Fruit fly (Drosophila melanogaster) whole organism, adult: Measurements from ENCODE around the gene CG42324.
A peak's percentile ranks its signal among the peaks of the same experiment; 100 is the strongest.

Experiments
- CG14711 ChIP-seq: fragments of 200-800 bp; sonication (Bioruptor generic); optimal IDR thresholded peaks from 2 replicates; lab custom pipeline; 2018; ENCODE audit warnings: missing biosample characterization, mild to moderate bottlenecking, missing genetic modification characterization, moderate library complexity
- Clk ChIP-seq: fragments of 200-800 bp; sonication (Bioruptor generic); optimal IDR thresholded peaks from 2 replicates; lab custom pipeline; 2017; ENCODE audit warnings: missing biosample characterization, missing genetic modification characterization
- Hr96 ChIP-seq: fragments of 200-800 bp; sonication (Bioruptor generic); optimal IDR thresholded peaks from 2 replicates; lab custom pipeline; 2016; ENCODE audit warnings: missing biosample characterization, missing genetic modification characterization
- Mnt ChIP-seq: fragments of 200-800 bp; sonication (Bioruptor generic); optimal IDR thresholded peaks from 2 replicates; lab custom pipeline; 2016; ENCODE audit warnings: missing biosample characterization, mild to moderate bottlenecking, missing genetic modification characterization
- cic ChIP-seq: fragments of 200-800 bp; sonication (Bioruptor generic); optimal IDR thresholded peaks from 2 replicates; lab custom pipeline; 2017; ENCODE audit warnings: missing biosample characterization, mild to moderate bottlenecking, missing genetic modification characterization, moderate library complexity
- tj ChIP-seq: fragments of 200-800 bp; sonication (Bioruptor generic); optimal IDR thresholded peaks from 3 replicates; lab custom pipeline; 2017; ENCODE audit warnings: missing biosample characterization, mild to moderate bottlenecking, missing genetic modification characterization, moderate library complexity

DNA sequence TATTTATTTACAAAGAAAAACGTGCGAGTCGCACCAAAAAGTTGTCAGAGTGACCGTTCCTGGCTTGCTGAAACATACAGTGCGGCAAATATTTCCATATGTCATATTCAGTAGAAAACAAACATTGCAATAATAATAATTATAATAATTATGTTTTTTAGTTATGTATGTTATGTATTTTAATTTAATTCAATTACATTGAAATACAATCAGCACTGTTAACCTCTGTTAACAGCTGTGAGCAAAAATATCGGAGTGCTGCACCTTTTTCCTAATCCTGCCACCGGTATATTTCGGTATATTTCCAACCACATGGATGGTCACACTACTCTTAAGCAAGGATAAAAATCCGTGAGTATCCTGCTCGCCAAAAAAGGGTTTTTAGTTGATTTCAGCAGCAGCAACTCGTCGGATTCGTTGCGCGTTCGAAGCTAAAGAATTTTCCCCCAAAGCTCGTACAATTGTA lies at the start of gene CG42324, which contains the start of gene CG32267:
- no peak for TF ChIP-seq Clk
- peak; percentile 75 for TF ChIP-seq Mnt (GFP tag; lab: Kevin White, UChicago)
- TF ChIP-seq tj (GFP tag; lab: Kevin White, UChicago) = no peak
- TF ChIP-seq CG14711 (tag; lab: Kevin White, UChicago) = no peak
- no peak for TF ChIP-seq Hr96 (GFP tag; lab: Kevin White, UChicago)
- no peak for TF ChIP-seq cic (GFP tag; lab: Kevin White, UChicago)
